Worm (Caenorhabditis elegans): ENCODE results near the gene F22E5.22.

- TF ChIP-seq nhr-28 (tag; optimal IDR thresholded peaks at IDR 0.05) (no peak), fos-1 (tag; optimal IDR thresholded peaks at IDR 0.05) (no peak), spr-1 (tag; optimal IDR thresholded peaks at IDR 0.05) (no peak), ztf-11 (tag; optimal IDR thresholded peaks at IDR 0.05) (no peak)
Measured at ce11 chrII:2690080-2690479, 24.4 kb downstream of the F22E5.22 start, which contains the start of gene nspf-3.

Measured in whole organism, L4 larva.